Worm (Caenorhabditis elegans) whole organism, dauer: ENCODE results near the gene acd-3.

Experiments used
- unc-62 ChIP-seq: sonication (generic microtip); optimal IDR thresholded peaks from 2 replicates; lab custom pipeline; 2017; ENCODE audit warnings: missing biosample characterization, missing genetic modification reagents, missing genetic modification characterization

acd-3 gene

ce11 chrX:14838339-14838738 is 10.7 kb upstream of the acd-3 start:
- TF ChIP-seq unc-62 (GFP tag; lab: Kevin White, UChicago), result no peak

ce11 chrX:14841030-14841429 is 8.0 kb upstream of the acd-3 start:
- no peak for TF ChIP-seq unc-62 (GFP tag; lab: Kevin White, UChicago)

- no peak for TF ChIP-seq unc-62 (GFP tag; lab: Kevin White, UChicago)
Measured at ce11 chrX:14842846-14843369, 6.2 kb upstream of the acd-3 start.

DNA sequence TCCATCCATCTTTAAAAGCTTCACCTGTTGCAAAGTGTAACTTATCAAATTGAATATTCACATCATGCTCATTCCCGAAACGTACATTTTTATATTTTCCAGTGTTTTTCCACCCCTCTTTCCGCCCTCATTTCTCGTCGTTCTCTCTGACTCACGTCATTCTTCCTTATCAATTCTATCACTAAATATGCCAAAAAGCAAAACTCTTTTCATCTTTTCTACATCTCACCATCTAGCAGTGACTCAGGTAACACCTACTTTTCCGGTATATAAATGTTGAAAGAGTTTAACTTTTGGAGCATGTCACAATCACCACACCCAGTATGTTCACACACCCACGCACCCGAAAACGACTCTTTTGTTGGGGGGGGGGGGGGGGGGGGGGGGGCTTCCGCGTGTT is 4.6 kb upstream of the acd-3 start:
- no peak for TF ChIP-seq unc-62 (GFP tag; lab: Kevin White, UChicago)

- TF ChIP-seq unc-62 (GFP tag; lab: Kevin White, UChicago), result no peak
Measured at ce11 chrX:14845637-14846036, 3.4 kb upstream of the acd-3 start, which contains the start of gene egrh-1. TSS of gene egrh-1 (plus strand) at chrX:14845937.

- no peak for TF ChIP-seq unc-62 (GFP tag; lab: Kevin White, UChicago)
Measured at ce11 chrX:14851904-14852303, 2.8 kb downstream of the acd-3 start.

DNA sequence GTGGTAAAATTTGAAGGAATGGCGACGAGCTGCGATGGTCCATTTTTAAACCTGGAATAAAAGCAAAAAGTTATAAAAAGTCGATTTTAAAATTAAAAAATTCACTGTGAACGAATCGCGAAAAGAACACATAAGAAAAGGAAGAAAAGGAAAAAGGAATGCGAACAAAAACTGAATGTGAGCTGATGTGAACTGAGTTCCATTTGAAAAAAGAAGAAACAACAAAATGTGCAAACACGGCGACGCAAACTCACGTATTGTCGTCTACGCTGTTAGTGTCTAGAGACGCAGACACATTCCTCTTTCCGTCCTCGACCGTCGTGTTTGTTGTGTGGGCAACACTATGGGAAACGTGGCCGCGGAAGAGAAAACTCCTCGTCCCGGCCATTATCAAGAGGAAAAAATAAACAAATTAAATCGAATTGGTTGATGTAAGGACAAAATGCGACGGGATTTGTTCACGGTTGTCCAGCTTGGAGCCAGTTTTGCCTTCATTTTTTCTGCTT is 4.7 kb downstream of the acd-3 start, which contains the start of the genes C27C12.1 and C27C12.4:
Gene C27C12.1, minus strand, starts transcription at position 51 of the 506 bp plus-strand sequence.
Gene C27C12.4, plus strand, starts transcription at position 375 of the 506 bp plus-strand sequence.
- no peak for TF ChIP-seq unc-62 (GFP tag; lab: Kevin White, UChicago)

DNA sequence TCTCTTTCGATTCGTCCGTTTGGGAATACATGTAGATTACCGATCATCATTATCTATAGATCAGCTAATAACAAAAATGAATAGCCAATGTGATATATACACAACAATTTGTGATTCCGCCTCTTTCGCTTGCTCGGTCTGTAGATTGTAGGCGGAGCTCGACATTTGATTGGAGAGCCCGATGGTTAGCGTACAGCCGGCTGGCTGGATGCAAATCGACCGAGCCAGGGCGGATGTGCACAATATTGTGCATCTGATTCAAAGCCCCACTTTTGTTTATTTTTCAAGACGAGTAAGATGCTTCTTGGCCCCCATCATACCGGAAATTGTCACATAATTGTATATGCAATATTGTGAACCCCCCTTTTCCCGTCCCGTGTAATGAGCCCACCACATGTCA is 12.7 kb downstream of the acd-3 start, which contains the start of gene dmd-4:
Gene dmd-4, minus strand, starts transcription at position 101 of the 400 bp plus-strand sequence.
- TF ChIP-seq unc-62 (GFP tag; lab: Kevin White, UChicago), result no peak

ce11 chrX:14865744-14866143 is 16.7 kb downstream of the acd-3 start, which contains the start of gene C27C12.3:
TSS of gene C27C12.3 (minus strand) at chrX:14865844.
- no peak for TF ChIP-seq unc-62 (GFP tag; lab: Kevin White, UChicago)

DNA sequence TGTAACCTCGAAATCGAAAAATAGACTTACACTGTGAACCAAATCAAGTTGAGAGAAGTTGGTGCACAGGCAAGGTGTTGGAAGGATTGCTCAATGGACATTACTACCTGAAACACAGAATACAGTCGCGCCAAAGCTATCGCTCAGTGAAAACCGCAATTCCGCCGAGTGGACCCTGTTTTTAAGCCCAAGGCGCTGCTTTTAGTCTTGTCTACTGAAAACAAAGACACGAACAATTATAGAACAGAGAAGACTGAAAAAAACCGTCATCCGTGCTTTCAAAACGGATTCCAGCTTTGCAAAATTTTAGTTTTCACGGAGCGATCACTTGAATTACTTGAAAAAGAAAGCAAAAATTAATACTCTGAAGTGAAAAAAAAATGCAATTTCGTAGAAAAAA is 19.1 kb downstream of the acd-3 start, which contains the start of gene F31F6.1:
Gene F31F6.1, minus strand, starts transcription at position 101 of the 400 bp plus-strand sequence.
- TF ChIP-seq unc-62 (GFP tag; lab: Kevin White, UChicago), result no peak

- TF ChIP-seq unc-62 (GFP tag; lab: Kevin White, UChicago), result no peak
Measured at ce11 chrX:14871780-14872179, 22.7 kb downstream of the acd-3 start, which contains the start of gene F31F6.2. TSS of gene F31F6.2 (minus strand) at chrX:14871880.

ce11 chrX:14872817-14873469 is 23.9 kb downstream of the acd-3 start, which contains the start of gene F31F6.3:
TSS of gene F31F6.3 (minus strand) at chrX:14872867.
- TF ChIP-seq unc-62 (GFP tag; lab: Kevin White, UChicago), result no peak

ce11 chrX:14875668-14876067 is 26.6 kb downstream of the acd-3 start, which contains the start of gene sssh-1:
TSS of gene sssh-1 (plus strand) at chrX:14875968.
- no peak for TF ChIP-seq unc-62 (GFP tag; lab: Kevin White, UChicago)

- TF ChIP-seq unc-62 (GFP tag; lab: Kevin White, UChicago), result no peak
Measured at ce11 chrX:14877691-14878090, 28.6 kb downstream of the acd-3 start.

DNA sequence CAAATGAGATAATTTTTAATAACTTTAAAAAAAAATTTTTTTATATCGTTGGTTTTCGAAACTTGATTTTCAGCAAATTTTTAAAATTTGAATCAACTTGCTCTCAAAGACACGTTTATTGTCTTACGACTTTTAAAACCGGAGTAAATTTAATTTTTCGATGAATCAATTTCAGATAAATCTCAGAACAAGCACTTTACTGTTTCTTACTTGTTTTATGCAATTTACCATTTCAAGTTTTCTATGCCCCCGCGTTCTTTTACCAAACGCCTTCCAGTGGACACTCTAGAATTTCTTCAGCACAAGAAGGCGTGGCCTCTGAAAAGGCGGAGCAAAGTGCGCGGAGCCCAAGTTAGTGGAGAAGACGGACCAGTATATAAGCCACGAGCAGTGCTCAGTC is 32.0 kb downstream of the acd-3 start, which contains the start of gene flp-8:
Gene flp-8, plus strand, starts transcription at position 301 of the 400 bp plus-strand sequence.
- no peak for TF ChIP-seq unc-62 (GFP tag; lab: Kevin White, UChicago)

DNA sequence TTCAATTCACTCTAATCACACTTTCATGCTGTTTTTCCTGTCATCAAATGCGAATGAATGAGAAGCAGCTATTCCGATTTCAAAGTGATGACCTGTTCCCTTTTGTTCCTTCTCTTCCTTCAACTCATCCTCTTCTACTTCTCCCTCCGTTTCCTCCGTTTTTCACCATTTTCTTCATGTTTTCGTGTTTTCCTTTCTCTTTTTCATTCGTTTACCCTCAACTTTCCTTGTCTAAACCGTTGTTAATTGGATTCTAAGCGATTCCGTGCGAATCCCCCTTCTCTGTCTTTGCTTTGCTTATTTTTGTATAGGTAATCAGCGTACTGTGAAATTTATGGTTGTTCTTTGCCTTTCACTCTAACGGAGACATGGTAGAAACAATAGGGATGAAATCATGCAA is 36.8 kb downstream of the acd-3 start:
- no peak for TF ChIP-seq unc-62 (GFP tag; lab: Kevin White, UChicago)
